Worm (Caenorhabditis elegans) whole organism, dauer: ENCODE measurements around the gene T05C1.2.

Experiments used
- unc-62 ChIP-seq: sonication (generic microtip); optimal IDR thresholded peaks from 2 replicates; lab custom pipeline; 2017; ENCODE audit warnings: missing biosample characterization, missing genetic modification reagents, missing genetic modification characterization

T05C1.2 gene

DNA sequence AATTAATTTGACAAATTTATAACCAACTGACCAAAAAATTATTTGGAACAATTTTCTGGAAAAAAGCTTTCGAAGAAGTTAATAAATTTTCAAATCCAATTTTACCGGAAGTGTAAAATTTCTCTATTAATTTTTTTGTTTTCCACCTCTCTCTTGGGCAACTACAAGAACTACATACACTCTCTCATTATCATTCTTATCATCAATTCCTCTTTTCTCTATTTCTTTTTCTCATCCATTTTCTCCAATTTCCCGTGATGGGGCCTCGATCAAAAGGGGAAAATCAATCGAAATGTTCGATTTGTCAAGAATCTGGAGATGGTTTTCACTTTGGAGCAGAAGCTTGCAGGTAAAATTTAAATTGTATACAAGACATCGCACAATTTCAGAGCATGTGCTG lies 48.8 kb downstream of the T05C1.2 start, which contains the start of gene nhr-109:
nhr-109 (plus strand) TSS at position 222 of the 400 bp plus-strand sequence.
- TF ChIP-seq unc-62 (GFP tag; lab: Kevin White, UChicago), result no peak
